Worm (Caenorhabditis elegans): ENCODE results near the gene D1086.9.

DNA sequence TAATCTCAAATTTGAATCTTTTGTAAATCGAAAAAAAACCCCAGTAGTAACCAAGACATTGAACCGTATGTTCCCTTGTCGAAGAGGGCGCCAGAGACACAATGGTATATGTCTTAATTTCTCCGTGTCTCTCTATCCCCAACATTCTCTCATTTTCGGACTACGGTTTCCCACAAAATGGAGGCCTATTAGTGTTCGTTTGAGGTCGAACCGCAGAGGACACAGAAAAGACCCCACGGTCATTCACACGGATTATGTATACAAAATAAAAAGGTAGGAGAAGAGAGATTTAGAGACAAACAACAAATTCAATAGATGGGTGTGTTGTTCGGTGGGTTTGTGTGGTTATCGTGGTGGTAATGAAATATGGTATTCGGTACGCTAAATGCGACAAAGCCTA lies 46.9 kb downstream of the D1086.9 start:
- TF ChIP-seq elt-3 (tag; optimal IDR thresholded peaks at IDR 0.05) (no peak), ztf-11 (tag; optimal IDR thresholded peaks at IDR 0.05) (no peak), unc-62 (GFP tag; optimal IDR thresholded peaks at IDR 0.05) (no peak), nhr-237 (tag; optimal IDR thresholded peaks at IDR 0.05) (no peak), zag-1 (tag; optimal IDR thresholded peaks at IDR 0.05) (no peak), lsy-2 (tag; optimal IDR thresholded peaks at IDR 0.05) (no peak), R02D3.7 (tag; optimal IDR thresholded peaks at IDR 0.05) (no peak)
